Worm (Caenorhabditis elegans) whole organism, L1 larva: ENCODE data around the gene srlf-29.

Experiments used
- C16A3.4 ChIP-seq: fragments of 150-350 bp; optimal IDR thresholded peaks from 2 replicates; lab custom pipeline; 2014; ENCODE audit warnings: missing biosample characterization, missing genetic modification characterization
- alr-1 ChIP-seq: fragments of 200-800 bp; sonication (Bioruptor generic); optimal IDR thresholded peaks from 2 replicates; lab custom pipeline; 2018; ENCODE audit warnings: borderline replicate concordance, mild to moderate bottlenecking, missing genetic modification characterization, missing compliant biosample characterization
- aly-2 ChIP-seq: fragments of 150-350 bp; optimal IDR thresholded peaks from 2 replicates; lab custom pipeline; 2014; ENCODE audit warnings: missing biosample characterization, missing genetic modification characterization
- ama-1 ChIP-seq: fragments of 150-350 bp; optimal IDR thresholded peaks from 2 replicates; lab custom pipeline; 2014
- blmp-1 ChIP-seq: fragments of 150-350 bp; optimal IDR thresholded peaks from 2 replicates; lab custom pipeline; 2014; ENCODE audit warnings: missing biosample characterization, missing genetic modification characterization
- ceh-63 ChIP-seq: fragments of 200-800 bp; sonication (Bioruptor generic); optimal IDR thresholded peaks from 2 replicates; lab custom pipeline; 2018; ENCODE audit warnings: mild to moderate bottlenecking, missing genetic modification characterization, missing compliant biosample characterization
- ceh-82 ChIP-seq, 3 experiments: fragments of 150-350 bp in 1 of 3; sonication (generic microtip) in 2 of 3; optimal IDR thresholded peaks; 2 replicates each; lab custom pipeline; 2014 to 2017; ENCODE audit warnings: missing biosample characterization in 3 of 3, missing genetic modification characterization in 3 of 3
- ceh-88 ChIP-seq: fragments of 200-800 bp; sonication (Bioruptor generic); IDR thresholded peaks from 2 replicates; pipeline ENCODE4 v1.3.6; 2022; ENCODE audit warnings: missing genetic modification characterization, missing compliant biosample characterization
- ces-1 ChIP-seq: fragments of 150-350 bp; optimal IDR thresholded peaks from 2 replicates; lab custom pipeline; 2014; ENCODE audit warnings: missing biosample characterization, missing genetic modification reagents, missing genetic modification characterization
- dpl-1 ChIP-seq, 3 experiments: fragments of 150-350 bp in 2 of 3; sonication (generic microtip) in 1 of 3; optimal IDR thresholded peaks; 2 replicates each; lab custom pipeline; 2014 to 2017; ENCODE audit warnings: missing biosample characterization in 3 of 3, missing genetic modification characterization in 3 of 3, missing genetic modification reagents in 3 of 3
- efl-1 ChIP-seq, 4 experiments: fragments of 150-350 bp; optimal IDR thresholded peaks in 3 of 4; peaks in 1 of 4; 1 replicate in 1 of 4; 2 replicates in 3 of 4; lab custom pipeline; 2014; ENCODE audit warnings: missing biosample characterization in 2 of 4, missing genetic modification characterization in 2 of 4, missing genetic modification reagents in 2 of 4
- egl-27 ChIP-seq, 2 experiments: fragments of 150-350 bp in 1 of 2; sonication (generic microtip); optimal IDR thresholded peaks; 3 replicates each; lab custom pipeline; 2017 to 2018; ENCODE audit warnings: missing biosample characterization in 2 of 2, missing genetic modification characterization in 2 of 2, missing genetic modification reagents in 2 of 2
- elt-2 ChIP-seq: sonication (generic microtip); optimal IDR thresholded peaks from 2 replicates; lab custom pipeline; 2016; ENCODE audit warnings: missing genetic modification characterization, mild to moderate bottlenecking, inconsistent platforms, missing compliant biosample characterization, missing genetic modification reagents
- fkh-4 ChIP-seq: sonication (generic microtip); optimal IDR thresholded peaks from 2 replicates; lab custom pipeline; 2016; ENCODE audit warnings: missing compliant biosample characterization, missing genetic modification characterization, borderline replicate concordance
- fkh-8 ChIP-seq: sonication (generic microtip); optimal IDR thresholded peaks from 2 replicates; lab custom pipeline; 2016; ENCODE audit warnings: mild to moderate bottlenecking, missing genetic modification characterization, missing compliant biosample characterization
- irx-1 ChIP-seq: sonication (generic microtip); optimal IDR thresholded peaks from 2 replicates; lab custom pipeline; 2016; ENCODE audit warnings: missing genetic modification characterization, missing compliant biosample characterization
- isw-1 ChIP-seq: fragments of 200-800 bp; sonication (Bioruptor generic); IDR thresholded peaks from 2 replicates; pipeline ENCODE4 v1.3.6; 2022; ENCODE audit warnings: missing genetic modification characterization, missing compliant biosample characterization
- jun-1 ChIP-seq: fragments of 150-350 bp; optimal IDR thresholded peaks from 2 replicates; lab custom pipeline; 2014; ENCODE audit warnings: missing biosample characterization, missing genetic modification reagents, missing genetic modification characterization
- lin-15B ChIP-seq: fragments of 150-350 bp; sonication (generic microtip); optimal IDR thresholded peaks from 3 replicates; lab custom pipeline; 2014; ENCODE audit warnings: missing biosample characterization, missing genetic modification characterization
- lin-35 ChIP-seq, 2 experiments: fragments of 150-350 bp; optimal IDR thresholded peaks; 2 replicates each; lab custom pipeline; 2014; ENCODE audit warnings: missing biosample characterization in 2 of 2, missing genetic modification characterization in 2 of 2, missing genetic modification reagents in 2 of 2
- lsy-2 ChIP-seq, 2 experiments: fragments of 150-350 bp; optimal IDR thresholded peaks; 2 replicates each; lab custom pipeline; 2014; ENCODE audit warnings: missing biosample characterization in 2 of 2, missing genetic modification characterization in 2 of 2
- mdl-1 ChIP-seq, 2 experiments: fragments of 150-350 bp; optimal IDR thresholded peaks; 2 replicates each; lab custom pipeline; 2014 to 2017; ENCODE audit warnings: missing biosample characterization in 2 of 2, missing genetic modification characterization in 2 of 2, inconsistent platforms in 1 of 2
- mef-2 ChIP-seq: fragments of 150-350 bp; optimal IDR thresholded peaks from 2 replicates; lab custom pipeline; 2014; ENCODE audit warnings: missing biosample characterization, missing genetic modification characterization
- mep-1 ChIP-seq: fragments of 150-350 bp; optimal IDR thresholded peaks from 2 replicates; lab custom pipeline; 2014; ENCODE audit warnings: missing biosample characterization, missing genetic modification characterization
- nhr-11 ChIP-seq: fragments of 150-350 bp; optimal IDR thresholded peaks from 2 replicates; lab custom pipeline; 2014; ENCODE audit warnings: missing biosample characterization, missing genetic modification characterization
- nhr-12 ChIP-seq: sonication (generic microtip); optimal IDR thresholded peaks from 2 replicates; lab custom pipeline; 2017; ENCODE audit warnings: missing biosample characterization, missing genetic modification characterization
- nhr-19 ChIP-seq: fragments of 200-800 bp; sonication (Bioruptor generic); conservative IDR thresholded peaks from 2 replicates; pipeline ENCODE4 v1.3.6; 2022; ENCODE audit warnings: missing genetic modification characterization, missing compliant biosample characterization
- nhr-20 ChIP-seq: sonication (generic microtip); optimal IDR thresholded peaks from 2 replicates; lab custom pipeline; 2016; ENCODE audit warnings: mild to moderate bottlenecking, missing genetic modification characterization, missing compliant biosample characterization
- nhr-28 ChIP-seq: fragments of 150-350 bp; optimal IDR thresholded peaks from 2 replicates; lab custom pipeline; 2014; ENCODE audit warnings: missing biosample characterization, missing genetic modification characterization
- nhr-71 ChIP-seq: sonication (generic microtip); optimal IDR thresholded peaks from 2 replicates; lab custom pipeline; 2016; ENCODE audit warnings: mild to moderate bottlenecking, missing genetic modification characterization, moderate library complexity, missing compliant biosample characterization
- nhr-76 ChIP-seq: sonication (generic microtip); optimal IDR thresholded peaks from 2 replicates; lab custom pipeline; 2017; ENCODE audit warnings: missing biosample characterization, missing genetic modification characterization
- nhr-84 ChIP-seq: sonication (generic microtip); optimal IDR thresholded peaks from 2 replicates; lab custom pipeline; 2017; ENCODE audit warnings: missing biosample characterization, missing genetic modification characterization
- nhr-85 ChIP-seq: sonication (generic microtip); peaks from one replicate; lab custom pipeline; 2016; ENCODE audit warnings: missing genetic modification characterization, inconsistent platforms, missing compliant biosample characterization
- pag-3 ChIP-seq: sonication (generic microtip); optimal IDR thresholded peaks from 2 replicates; lab custom pipeline; 2017; ENCODE audit warnings: missing genetic modification characterization, mild to moderate bottlenecking, missing compliant biosample characterization, antibody characterized with exemption, borderline replicate concordance; ENCODE audit not compliant: insufficient read depth
- pqm-1 ChIP-seq: sonication (generic microtip); optimal IDR thresholded peaks from 3 replicates; lab custom pipeline; 2017; ENCODE audit warnings: missing biosample characterization, missing genetic modification characterization
- snpc-4 ChIP-seq: fragments of 150-350 bp; optimal IDR thresholded peaks from 2 replicates; lab custom pipeline; 2014; ENCODE audit warnings: missing biosample characterization, missing genetic modification characterization
- snu-23 ChIP-seq: sonication (generic microtip); optimal IDR thresholded peaks from 2 replicates; lab custom pipeline; 2016; ENCODE audit warnings: missing genetic modification characterization, missing compliant biosample characterization
- sptf-1 ChIP-seq: fragments of 150-350 bp; optimal IDR thresholded peaks from 2 replicates; lab custom pipeline; 2014; ENCODE audit warnings: missing biosample characterization, missing genetic modification characterization
- sup-37 ChIP-seq: fragments of 200-800 bp; sonication (Bioruptor generic); optimal IDR thresholded peaks from 2 replicates; lab custom pipeline; 2018; ENCODE audit warnings: mild to moderate bottlenecking, missing genetic modification characterization, missing compliant biosample characterization
- swsn-7 ChIP-seq: sonication (generic microtip); optimal IDR thresholded peaks from 2 replicates; lab custom pipeline; 2016; ENCODE audit warnings: missing genetic modification characterization, missing compliant biosample characterization
- tbx-2 ChIP-seq: sonication (generic microtip); optimal IDR thresholded peaks from 2 replicates; lab custom pipeline; 2016; ENCODE audit warnings: missing genetic modification characterization, missing compliant biosample characterization
- unc-130 ChIP-seq: fragments of 150-350 bp; optimal IDR thresholded peaks from 2 replicates; lab custom pipeline; 2017; ENCODE audit warnings: missing biosample characterization, missing genetic modification characterization, inconsistent platforms
- unc-30 ChIP-seq: sonication (generic microtip); optimal IDR thresholded peaks from 2 replicates; lab custom pipeline; 2017; ENCODE audit warnings: missing biosample characterization, missing genetic modification characterization
- unc-62 ChIP-seq: fragments of 150-350 bp; optimal IDR thresholded peaks from 2 replicates; lab custom pipeline; 2014; ENCODE audit warnings: missing biosample characterization, missing genetic modification reagents, missing genetic modification characterization
- unc-86 ChIP-seq: sonication (generic microtip); optimal IDR thresholded peaks from 2 replicates; lab custom pipeline; 2016; ENCODE audit warnings: missing genetic modification characterization, missing compliant biosample characterization
- unc-98 ChIP-seq: fragments of 200-800 bp; sonication (Bioruptor generic); IDR thresholded peaks from 2 replicates; pipeline ENCODE4 v1.3.6; 2022; ENCODE audit warnings: missing genetic modification characterization, missing compliant biosample characterization
- vab-15 ChIP-seq: sonication (generic microtip); optimal IDR thresholded peaks from 2 replicates; lab custom pipeline; 2017; ENCODE audit warnings: missing genotype, mild to moderate bottlenecking, missing genetic modification characterization, missing compliant biosample characterization
- ztf-11 ChIP-seq, 2 experiments: sonication (generic microtip); optimal IDR thresholded peaks; 2 replicates each; lab custom pipeline; 2016 to 2017; ENCODE audit warnings: missing genetic modification characterization in 2 of 2, missing biosample characterization in 1 of 2, missing compliant biosample characterization in 1 of 2

The srlf-29 gene

DNA sequence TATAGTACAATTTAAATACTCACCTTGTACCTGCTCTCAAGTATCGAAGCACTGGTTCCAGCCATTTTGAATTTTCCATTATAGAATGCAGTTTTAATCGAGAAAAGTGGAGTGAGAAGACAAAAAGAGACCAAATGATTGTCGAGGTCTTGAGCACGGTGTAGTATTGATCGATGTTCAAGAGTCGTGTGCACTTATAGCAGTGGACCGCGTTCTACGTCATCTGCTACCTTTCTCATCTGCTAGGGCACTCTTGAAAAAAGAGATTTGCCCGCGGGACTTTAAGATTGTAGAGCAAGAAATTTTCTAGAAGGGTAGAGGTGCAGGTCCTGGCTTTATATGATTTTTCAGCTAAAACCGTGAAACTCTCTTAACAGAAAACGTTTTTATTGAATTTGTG is 26.7 kb downstream of the srlf-29 start, which contains the start of gene fbxc-21:
Gene fbxc-21 (minus strand): TSS at position 101 of the 400 bp plus-strand sequence.
- TF ChIP-seq unc-30 (no peak), dpl-1 (GFP tag; optimal IDR thresholded peaks at IDR 0.05; lab: Kevin White, UChicago) (no peak), ces-1 (GFP tag; lab: Kevin White, UChicago) (no peak), isw-1 (no peak), unc-98 (no peak), unc-62 (no peak), nhr-28 (tag; lab: Kevin White, UChicago) (no peak), pqm-1 (tag; lab: Kevin White, UChicago) (no peak), sup-37 (GFP tag; lab: Kevin White, UChicago) (no peak), egl-27 (tag; optimal IDR thresholded peaks at IDR 0.05; lab: Kevin White, UChicago) (no peak), sptf-1 (tag; lab: Kevin White, UChicago) (no peak), pag-3 (no peak), fkh-4 (tag; lab: Kevin White, UChicago) (no peak), lin-35 (GFP tag; optimal IDR thresholded peaks at IDR 0.05; lab: Kevin White, UChicago) (no peak)

DNA sequence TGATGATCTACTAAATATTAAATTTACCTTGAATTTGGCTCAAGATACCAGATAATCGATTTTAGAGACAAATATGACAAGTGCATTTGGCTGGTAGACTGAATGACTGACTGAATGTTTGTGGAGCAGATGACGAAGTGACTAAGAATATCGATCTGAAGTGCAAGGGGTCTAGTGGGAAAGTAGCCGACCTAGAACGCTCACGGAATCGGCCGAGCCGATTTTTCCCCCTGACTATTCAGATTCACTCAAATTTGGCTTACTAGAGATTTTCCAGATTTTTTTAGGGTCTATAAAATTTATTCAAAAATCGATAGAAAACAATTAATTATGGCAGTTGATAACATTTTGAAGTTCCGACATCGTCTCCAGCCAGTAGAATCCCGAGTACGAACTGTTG is 28.4 kb downstream of the srlf-29 start, which contains the start of gene fbxc-26:
Gene fbxc-26 (minus strand): TSS at position 101 of the 400 bp plus-strand sequence.
- TF ChIP-seq snpc-4 (no peak), alr-1 (tag; lab: Kevin White, UChicago) (no peak), mep-1 (tag; lab: Kevin White, UChicago) (no peak), vab-15 (no peak), ceh-82 (tag; optimal IDR thresholded peaks at IDR 0.05; lab: Kevin White, UChicago) (no peak), irx-1 (tag; lab: Kevin White, UChicago) (no peak), sup-37 (GFP tag; lab: Kevin White, UChicago) (no peak), snu-23 (GFP tag; lab: Kevin White, UChicago) (no peak), swsn-7 (tag; lab: Kevin White, UChicago) (no peak)

DNA sequence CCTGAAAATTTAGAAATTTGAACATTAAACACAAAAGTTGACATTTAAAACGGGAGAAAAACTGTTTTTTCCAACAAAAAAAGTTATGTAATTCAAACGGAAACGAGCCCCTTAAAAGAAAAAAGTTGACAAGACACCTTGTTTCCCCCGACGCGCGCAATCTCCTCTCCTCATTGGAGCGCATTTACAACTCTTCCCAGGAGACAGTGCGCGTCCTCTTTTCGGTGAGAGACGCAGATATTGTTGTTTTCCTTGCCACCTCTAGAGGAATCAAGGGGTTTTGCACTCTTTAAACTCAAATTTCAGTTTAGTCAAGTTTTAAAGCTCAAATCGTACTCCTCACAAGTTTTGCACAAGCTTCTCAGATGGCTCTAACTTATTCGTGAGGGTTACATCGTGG is 29.7 kb downstream of the srlf-29 start, which contains the start of gene F58E1.13:
Gene F58E1.13 (minus strand): TSS at position 12 of the 400 bp plus-strand sequence.
- TF ChIP-seq unc-86 (no peak), nhr-19 (GFP tag; lab: Robert Waterston, UW) (no peak), lin-15B (tag; lab: Kevin White, UChicago) (no peak), sptf-1 (tag; lab: Kevin White, UChicago) (no peak), unc-130 (tag; lab: Kevin White, UChicago) (no peak), ces-1 (GFP tag; lab: Kevin White, UChicago) (no peak), fkh-8 (tag; lab: Kevin White, UChicago) (no peak), aly-2 (no peak), nhr-76 (tag; lab: Kevin White, UChicago) (no peak), lsy-2 (tag; optimal IDR thresholded peaks at IDR 0.05; lab: Kevin White, UChicago) (no peak), tbx-2 (tag; lab: Kevin White, UChicago) (no peak), irx-1 (tag; lab: Kevin White, UChicago) (no peak), ztf-11 (tag; optimal IDR thresholded peaks at IDR 0.05; lab: Kevin White, UChicago) (no peak), mef-2 (no peak), efl-1 (optimal IDR thresholded peaks at IDR 0.05; lab: Kevin White, UChicago) (no peak), efl-1 (GFP tag; optimal IDR thresholded peaks at IDR 0.05 in 1 of 2; lab: Kevin White, UChicago) (no peak), jun-1 (no peak)

DNA sequence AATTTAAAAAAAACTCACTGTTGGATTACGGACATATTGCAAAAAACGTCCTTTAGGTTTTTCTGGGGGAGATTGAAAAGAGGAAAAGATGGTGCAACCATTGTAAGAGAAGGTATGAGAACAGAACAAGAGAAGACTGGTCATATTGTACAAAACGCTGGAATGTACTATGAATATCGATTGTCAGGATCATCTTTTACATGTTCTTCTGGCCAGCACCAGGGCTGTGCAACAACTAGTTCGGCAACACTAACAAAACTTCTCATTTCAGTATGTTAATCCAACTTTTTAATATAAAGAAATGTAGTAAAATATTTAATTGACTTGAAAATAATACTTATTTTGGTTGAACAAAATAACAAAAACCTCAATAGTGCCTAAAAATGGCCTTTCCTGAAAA is 37.2 kb downstream of the srlf-29 start, which contains the start of gene fbxb-47:
Gene fbxb-47 (minus strand): TSS at position 101 of the 400 bp plus-strand sequence.
- TF ChIP-seq ceh-63 (GFP tag; lab: Kevin White, UChicago), result no peak
- TF ChIP-seq pag-3, result no peak
- TF ChIP-seq nhr-20 (tag; lab: Kevin White, UChicago), result no peak
- TF ChIP-seq nhr-11 (tag; lab: Kevin White, UChicago), result no peak
- TF ChIP-seq mdl-1 (tag; optimal IDR thresholded peaks at IDR 0.05; lab: Kevin White, UChicago), result no peak
- no peak for TF ChIP-seq nhr-71 (tag; lab: Kevin White, UChicago)
- TF ChIP-seq ces-1 (GFP tag; lab: Kevin White, UChicago), result no peak
- no peak for TF ChIP-seq nhr-19 (GFP tag; lab: Robert Waterston, UW)
- TF ChIP-seq elt-2, result no peak
- no peak for TF ChIP-seq nhr-84 (tag; lab: Kevin White, UChicago)
- TF ChIP-seq blmp-1 (tag; lab: Kevin White, UChicago), result no peak
- no peak for TF ChIP-seq nhr-12
- no peak for TF ChIP-seq fkh-4 (tag; lab: Kevin White, UChicago)
- TF ChIP-seq ceh-88 (GFP tag; lab: Robert Waterston, UW), result no peak
- TF ChIP-seq unc-130 (tag; lab: Kevin White, UChicago), result no peak
- no peak for TF ChIP-seq nhr-85 (tag; lab: Kevin White, UChicago)
- no peak for TF ChIP-seq vab-15
- TF ChIP-seq ama-1 (lab: Kevin White, UChicago), result no peak
- TF ChIP-seq C16A3.4 (tag; lab: Kevin White, UChicago), result no peak
